Fruit fly (Drosophila melanogaster) whole organism, embryonic: ENCODE results near the gene CG15337.
A peak's percentile ranks its signal among the peaks of the same experiment; 100 is the strongest.

ENCODE experiments used
- ATbp ChIP-seq: fragments of 200-800 bp; sonication (Bioruptor generic); optimal IDR thresholded peaks from 2 replicates; lab custom pipeline; 2017; ENCODE audit warnings: missing biosample characterization, mild to moderate bottlenecking, missing genetic modification characterization, missing genetic modification reagents
- Atf3 ChIP-seq: fragments of 200-800 bp; sonication (Bioruptor generic); optimal IDR thresholded peaks from 3 replicates; lab custom pipeline; 2016; ENCODE audit warnings: missing biosample characterization, missing genetic modification characterization
- Bgb ChIP-seq: fragments of 200-800 bp; sonication (Bioruptor generic); IDR thresholded peaks from 2 replicates; pipeline ENCODE4 v1.3.6; 2022; ENCODE audit warnings: missing biosample characterization, missing genetic modification characterization; ENCODE audit not compliant: partially characterized antibody
- CG10366 ChIP-seq: fragments of 200-800 bp; sonication (Bioruptor generic); IDR thresholded peaks from 2 replicates; pipeline ENCODE4 v1.3.6; 2022; ENCODE audit warnings: missing biosample characterization, missing genetic modification characterization
- CG10431 ChIP-seq: fragments of 200-800 bp; sonication (Bioruptor generic); optimal IDR thresholded peaks from 3 replicates; lab custom pipeline; 2018; ENCODE audit warnings: missing biosample characterization, mild to moderate bottlenecking, missing genetic modification characterization
- CG11398 ChIP-seq: fragments of 200-800 bp; sonication (Bioruptor generic); optimal IDR thresholded peaks from 2 replicates; lab custom pipeline; 2016; ENCODE audit warnings: missing biosample characterization, missing genetic modification characterization
- CG12236 ChIP-seq: fragments of 200-800 bp; sonication (Bioruptor generic); optimal IDR thresholded peaks from 2 replicates; lab custom pipeline; 2016; ENCODE audit warnings: missing biosample characterization, missing genetic modification characterization
- CG12744 ChIP-seq: fragments of 200-800 bp; sonication (Bioruptor generic); optimal IDR thresholded peaks from 2 replicates; lab custom pipeline; 2016; ENCODE audit warnings: missing biosample characterization, missing genetic modification characterization
- CG14050 ChIP-seq: fragments of 200-800 bp; sonication (Bioruptor generic); IDR thresholded peaks from 3 replicates; pipeline ENCODE4 v1.3.6; 2022; ENCODE audit warnings: missing biosample characterization, missing genetic modification characterization
- CG15601 ChIP-seq: fragments of 200-800 bp; sonication (Bioruptor generic); optimal IDR thresholded peaks from 3 replicates; lab custom pipeline; 2019; ENCODE audit warnings: missing biosample characterization, mild to moderate bottlenecking, missing genetic modification characterization, moderate library complexity
- CG3281 ChIP-seq: fragments of 200-800 bp; sonication (Bioruptor generic); optimal IDR thresholded peaks from 3 replicates; lab custom pipeline; 2017; ENCODE audit warnings: missing biosample characterization, mild to moderate bottlenecking, missing genetic modification characterization
- CG33557 ChIP-seq: fragments of 200-800 bp; sonication (Bioruptor generic); optimal IDR thresholded peaks from 2 replicates; lab custom pipeline; 2019; ENCODE audit warnings: missing biosample characterization, mild to moderate bottlenecking, missing genetic modification characterization, moderate library complexity
- CG5180 ChIP-seq: fragments of 200-800 bp; sonication (Bioruptor generic); optimal IDR thresholded peaks from 3 replicates; lab custom pipeline; 2017; ENCODE audit warnings: missing biosample characterization, missing genetic modification characterization, mild to moderate bottlenecking, moderate library complexity, missing genetic modification reagents
- CG6765 ChIP-seq: fragments of 200-800 bp; sonication (Bioruptor generic); optimal IDR thresholded peaks from 3 replicates; lab custom pipeline; 2017; ENCODE audit warnings: missing biosample characterization, mild to moderate bottlenecking, missing genetic modification characterization
- CG7271 ChIP-seq: fragments of 200-800 bp; sonication (Bioruptor generic); optimal IDR thresholded peaks from 2 replicates; lab custom pipeline; 2018; ENCODE audit warnings: missing biosample characterization, mild to moderate bottlenecking, missing genetic modification characterization, moderate library complexity
- CG7372 ChIP-seq: fragments of 200-800 bp; sonication (Bioruptor generic); IDR thresholded peaks from 2 replicates; pipeline ENCODE4 v1.3.6; 2022; ENCODE audit warnings: missing biosample characterization, missing genetic modification characterization
- CG8924 ChIP-seq: fragments of 200-800 bp; optimal IDR thresholded peaks from 3 replicates; lab custom pipeline; 2019; ENCODE audit warnings: missing biosample characterization, mild to moderate bottlenecking, missing genetic modification characterization, moderate library complexity
- Chrac-16 ChIP-seq: fragments of 200-800 bp; sonication (Bioruptor generic); optimal IDR thresholded peaks from 3 replicates; lab custom pipeline; 2016; ENCODE audit warnings: missing biosample characterization, missing genetic modification characterization
- CoRest ChIP-seq: fragments of 200-800 bp; sonication (Bioruptor generic); optimal IDR thresholded peaks from 3 replicates; lab custom pipeline; 2018; ENCODE audit warnings: missing biosample characterization, mild to moderate bottlenecking, missing genetic modification characterization, moderate library complexity
- Dad ChIP-seq: fragments of 200-800 bp; sonication (Bioruptor generic); optimal IDR thresholded peaks from 3 replicates; lab custom pipeline; 2016; ENCODE audit warnings: missing biosample characterization, missing genetic modification characterization
- Dip2 ChIP-seq: fragments of 200-800 bp; sonication (Bioruptor generic); IDR thresholded peaks from 2 replicates; pipeline ENCODE4 v1.3.6; 2022; ENCODE audit warnings: missing biosample characterization, missing genetic modification characterization
- Fer2 ChIP-seq: fragments of 200-800 bp; sonication (Bioruptor generic); optimal IDR thresholded peaks from 2 replicates; lab custom pipeline; 2018; ENCODE audit warnings: missing biosample characterization, mild to moderate bottlenecking, missing genetic modification characterization, moderate library complexity
- Hand ChIP-seq: fragments of 200-800 bp; sonication (Bioruptor generic); optimal IDR thresholded peaks from 2 replicates; lab custom pipeline; 2017; ENCODE audit warnings: mild to moderate bottlenecking, missing biosample characterization, missing genetic modification reagents, missing genetic modification characterization
- Oaz ChIP-seq: fragments of 200-800 bp; sonication (Bioruptor generic); IDR thresholded peaks from 2 replicates; pipeline ENCODE4 v1.3.6; 2022; ENCODE audit warnings: missing biosample characterization, missing genetic modification characterization
- Rx ChIP-seq: fragments of 200-800 bp; sonication (Bioruptor generic); IDR thresholded peaks from 2 replicates; pipeline ENCODE4 v1.3.6; 2022; ENCODE audit warnings: missing biosample characterization, missing genetic modification characterization
- Sox102F ChIP-seq: fragments of 200-800 bp; sonication (Bioruptor generic); optimal IDR thresholded peaks from 2 replicates; lab custom pipeline; 2018; ENCODE audit warnings: missing biosample characterization, mild to moderate bottlenecking, missing genetic modification characterization, moderate library complexity
- Spps ChIP-seq: fragments of 200-800 bp; sonication (Bioruptor generic); optimal IDR thresholded peaks from 2 replicates; lab custom pipeline; 2018; ENCODE audit warnings: missing biosample characterization, mild to moderate bottlenecking, missing genetic modification characterization
- TFAM ChIP-seq: fragments of 200-800 bp; sonication (Bioruptor generic); optimal IDR thresholded peaks from 2 replicates; lab custom pipeline; 2017; ENCODE audit warnings: missing biosample characterization, missing genetic modification characterization, inconsistent platforms
- aop ChIP-seq: fragments of 200-800 bp; sonication (Bioruptor generic); IDR thresholded peaks from 2 replicates; pipeline ENCODE4 v1.3.6; 2022; ENCODE audit warnings: missing biosample characterization, missing genetic modification characterization
- bab2 ChIP-seq: fragments of 200-800 bp; sonication (Bioruptor generic); optimal IDR thresholded peaks from 2 replicates; lab custom pipeline; 2016; ENCODE audit warnings: missing biosample characterization, missing genetic modification characterization
- chn ChIP-seq: fragments of 200-800 bp; sonication (Bioruptor generic); optimal IDR thresholded peaks from 2 replicates; lab custom pipeline; 2016; ENCODE audit warnings: missing biosample characterization, missing genetic modification characterization
- ci ChIP-seq: fragments of 200-800 bp; sonication (Bioruptor generic); IDR thresholded peaks from 3 replicates; pipeline ENCODE4 v1.3.6; 2022; ENCODE audit warnings: missing biosample characterization, missing genetic modification characterization
- da ChIP-seq: fragments of 200-800 bp; sonication (Bioruptor generic); optimal IDR thresholded peaks from 2 replicates; lab custom pipeline; 2016; ENCODE audit warnings: missing biosample characterization, missing genetic modification characterization
- danr ChIP-seq: fragments of 200-800 bp; sonication (Bioruptor generic); IDR thresholded peaks from 2 replicates; pipeline ENCODE4 v1.3.6; 2022; ENCODE audit warnings: missing biosample characterization, missing genetic modification characterization
- dpn ChIP-seq, 2 experiments: fragments of 200-800 bp; sonication (Bioruptor generic); optimal IDR thresholded peaks; 3 replicates each; lab custom pipeline; 2016; ENCODE audit warnings: missing biosample characterization in 2 of 2, missing genetic modification characterization in 2 of 2
- esg ChIP-seq: fragments of 200-800 bp; sonication (Bioruptor generic); conservative IDR thresholded peaks from 2 replicates; pipeline ENCODE4 v1.3.6; 2022; ENCODE audit warnings: missing biosample characterization, missing genetic modification characterization
- eyg ChIP-seq: fragments of 200-800 bp; sonication (Bioruptor generic); optimal IDR thresholded peaks from 3 replicates; lab custom pipeline; 2016; ENCODE audit warnings: missing biosample characterization, missing genetic modification characterization
- grau ChIP-seq: fragments of 200-800 bp; optimal IDR thresholded peaks from 3 replicates; lab custom pipeline; 2019; ENCODE audit warnings: missing biosample characterization, mild to moderate bottlenecking, missing genetic modification characterization, moderate library complexity
- hbn ChIP-seq: fragments of 200-800 bp; sonication (Bioruptor generic); IDR thresholded peaks from 2 replicates; pipeline ENCODE4 v1.3.6; 2022; ENCODE audit warnings: missing biosample characterization, missing genetic modification characterization; ENCODE audit not compliant: partially characterized antibody
- jumu ChIP-seq: fragments of 200-800 bp; sonication (Bioruptor generic); optimal IDR thresholded peaks from 3 replicates; lab custom pipeline; 2016; ENCODE audit warnings: missing biosample characterization, missing genetic modification characterization
- kay ChIP-seq: fragments of 200-800 bp; sonication (Bioruptor generic); optimal IDR thresholded peaks from 2 replicates; lab custom pipeline; 2016; ENCODE audit warnings: missing biosample characterization, missing genetic modification characterization
- lbe ChIP-seq: fragments of 200-800 bp; sonication (Bioruptor generic); optimal IDR thresholded peaks from 2 replicates; lab custom pipeline; 2016; ENCODE audit warnings: missing biosample characterization, mild to moderate bottlenecking, missing genetic modification characterization
- odd ChIP-seq: fragments of 200-800 bp; sonication (Bioruptor generic); optimal IDR thresholded peaks from 2 replicates; lab custom pipeline; 2017; ENCODE audit warnings: missing biosample characterization, mild to moderate bottlenecking, missing genetic modification characterization
- pum ChIP-seq: fragments of 200-800 bp; sonication (Bioruptor generic); optimal IDR thresholded peaks from 2 replicates; lab custom pipeline; 2016; ENCODE audit warnings: missing biosample characterization, missing genetic modification characterization
- salm ChIP-seq: fragments of 200-800 bp; sonication (Bioruptor generic); optimal IDR thresholded peaks from 2 replicates; lab custom pipeline; 2018; ENCODE audit warnings: missing biosample characterization, mild to moderate bottlenecking, missing genetic modification characterization
- stc ChIP-seq: fragments of 200-800 bp; sonication (Bioruptor generic); IDR thresholded peaks from 2 replicates; pipeline ENCODE4 v1.3.6; 2022; ENCODE audit warnings: missing biosample characterization, missing genetic modification characterization
- tup ChIP-seq: fragments of 200-800 bp; sonication (Bioruptor generic); optimal IDR thresholded peaks from 2 replicates; lab custom pipeline; 2016; ENCODE audit warnings: missing biosample characterization, mild to moderate bottlenecking, missing genetic modification characterization, moderate library complexity
- unpg ChIP-seq: fragments of 200-800 bp; sonication (Bioruptor generic); optimal IDR thresholded peaks from 3 replicates; lab custom pipeline; 2018; ENCODE audit warnings: missing biosample characterization, mild to moderate bottlenecking, missing genetic modification characterization, moderate library complexity
- zfh1 ChIP-seq: fragments of 200-800 bp; sonication (Bioruptor generic); IDR thresholded peaks from 3 replicates; pipeline ENCODE4 v1.3.6; 2022; ENCODE audit warnings: missing biosample characterization, missing genetic modification characterization

The CG15337 gene

DNA sequence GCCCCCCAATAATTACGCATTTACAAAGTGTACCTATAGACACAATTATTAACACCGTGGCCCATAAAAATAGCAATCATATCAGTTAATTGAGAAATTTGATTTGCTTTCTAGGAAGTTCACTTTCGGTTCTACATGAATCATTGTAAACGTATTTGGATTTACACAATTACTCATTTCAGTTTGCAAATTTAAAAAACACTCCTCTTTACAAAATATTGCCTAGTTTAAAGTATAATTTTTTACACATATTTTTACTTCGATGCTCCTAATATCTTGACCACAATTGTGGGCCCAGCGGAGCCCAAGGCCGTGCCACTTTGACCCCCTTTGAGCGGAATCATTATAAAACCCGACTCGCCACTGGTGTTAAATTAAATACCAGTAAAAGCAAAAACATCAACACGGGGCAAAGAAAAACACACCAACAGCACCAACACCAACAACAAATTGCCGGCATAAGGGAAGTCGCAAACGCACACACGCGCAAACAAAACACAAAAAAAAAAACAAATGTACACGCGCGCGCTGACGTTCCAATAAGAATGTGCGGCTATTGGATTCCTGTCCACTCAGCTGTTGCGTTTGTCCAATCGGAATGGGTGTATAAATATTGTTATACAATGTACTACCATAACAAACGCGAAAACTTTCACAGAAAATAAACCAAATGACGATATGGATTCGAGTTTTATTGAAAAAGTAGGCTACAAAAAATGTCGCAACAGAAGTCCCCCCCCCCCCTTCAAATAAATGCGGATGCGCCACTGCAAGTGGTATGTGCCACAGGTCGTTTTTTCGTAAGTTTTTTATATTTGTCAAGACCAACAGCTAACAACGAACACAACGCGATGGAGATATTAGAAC lies 45.1 kb upstream of the CG15337 start (continued):
- TF ChIP-seq Dip2 (GFP tag; lab: Robert Waterston, UW) (no peak), dpn (GFP tag; optimal IDR thresholded peaks at IDR 0.05; lab: Kevin White, UChicago) (peak in 1 of 2 experiments; percentile 38), stc (GFP tag; lab: Robert Waterston, UW) (peak; percentile 67), pum (GFP tag; lab: Kevin White, UChicago) (peak; percentile 15), Atf3 (no peak), zfh1 (GFP tag; lab: Robert Waterston, UW) (peak; percentile 50; the same call in 1 of the 3 replicates), jumu (GFP tag; lab: Kevin White, UChicago) (no peak), esg (GFP tag; lab: Robert Waterston, UW) (peak; percentile 64), lbe (GFP tag; lab: Kevin White, UChicago) (no peak), kay (GFP tag; lab: Kevin White, UChicago) (no peak), hbn (no peak), tup (GFP tag; lab: Kevin White, UChicago) (no peak), CG10366 (GFP tag; lab: Robert Waterston, UW) (peak; percentile 43), CG14050 (GFP tag; lab: Robert Waterston, UW) (peak; percentile 47; the same call in 1 of the 3 replicates), Dad (GFP tag; lab: Kevin White, UChicago) (no peak), Chrac-16 (GFP tag; lab: Kevin White, UChicago) (peak; percentile 47), CG10431 (GFP tag; lab: Kevin White, UChicago) (no peak), chn (peak; percentile 37), odd (GFP tag; lab: Kevin White, UChicago) (peak; percentile 66), CG7271 (tag; lab: Kevin White, UChicago) (no peak), aop (no peak), unpg (GFP tag; lab: Kevin White, UChicago) (peak; percentile 75), CG11398 (GFP tag; lab: Kevin White, UChicago) (no peak), CG12236 (no peak), ci (peak; percentile 22; the same call in 1 of the 3 replicates), da (no peak), danr (GFP tag; lab: Robert Waterston, UW) (peak; percentile 37; the same call in 1 of the 2 replicates), CG3281 (GFP tag; lab: Kevin White, UChicago) (peak; percentile 86), grau (tag; lab: Kevin White, UChicago) (peak; percentile 79), salm (peak; percentile 12), eyg (GFP tag; lab: Kevin White, UChicago) (peak; percentile 7), Hand (peak; percentile 63), CG5180 (peak; percentile 35), Sox102F (GFP tag; lab: Kevin White, UChicago) (peak; percentile 64), Oaz (GFP tag; lab: Robert Waterston, UW) (peak; percentile 31; the same call in 1 of the 2 replicates), CG33557 (no peak), CG6765 (GFP tag; lab: Kevin White, UChicago) (peak; percentile 77), Bgb (GFP tag; lab: Robert Waterston, UW) (no peak), CG7372 (GFP tag; lab: Robert Waterston, UW) (peak; percentile 70), CG12744 (GFP tag; lab: Kevin White, UChicago) (peak; percentile 57), Spps (no peak), CoRest (peak; percentile 73), ATbp (peak; percentile 18), CG15601 (tag; lab: Kevin White, UChicago) (no peak), TFAM (no peak), Fer2 (tag; lab: Kevin White, UChicago) (peak; percentile 19), bab2 (GFP tag; lab: Kevin White, UChicago) (peak; percentile 39), Rx (no peak), CG8924 (tag; lab: Kevin White, UChicago) (peak; percentile 64)
